Fruit fly (Drosophila melanogaster): ENCODE data around the gene dmrt99B.

The dmrt99B gene

dm6 chr3R:29716782-29717317, 24.5 kb downstream of the dmrt99B start, which contains the start of gene Obp99b (continued):
- TF ChIP-seq H15 (GFP tag; IDR thresholded peaks at IDR 0.05) = peak; percentile 90
- TF ChIP-seq gro (GFP tag; optimal IDR thresholded peaks at IDR 0.05) = no peak
- peak; percentile 90 for TF ChIP-seq CG2875 (GFP tag; optimal IDR thresholded peaks at IDR 0.05)
- TF ChIP-seq CG12071 (GFP tag; optimal IDR thresholded peaks at IDR 0.05) = peak; percentile 91
- peak; percentile 23 for TF ChIP-seq Usf (GFP tag; optimal IDR thresholded peaks at IDR 0.05)
- peak; percentile 89 for TF ChIP-seq shn (GFP tag; optimal IDR thresholded peaks at IDR 0.05)
- peak; percentile 73; the same call in 2 of the 3 replicates for TF ChIP-seq sr (GFP tag; IDR thresholded peaks at IDR 0.05)
- TF ChIP-seq CG8765 (GFP tag; IDR thresholded peaks at IDR 0.05) = no peak; the same call in 1 of the 2 replicates
- TF ChIP-seq chm (GFP tag; IDR thresholded peaks at IDR 0.05) = peak; percentile 87
- peak; percentile 84; the same call in 2 of the 3 replicates for TF ChIP-seq ase (GFP tag; IDR thresholded peaks at IDR 0.05)
- peak; percentile 79 for TF ChIP-seq sob (GFP tag; IDR thresholded peaks at IDR 0.05)
- no peak for TF ChIP-seq pita (GFP tag; optimal IDR thresholded peaks at IDR 0.05)
- peak; percentile 36 for TF ChIP-seq oc (tag; optimal IDR thresholded peaks at IDR 0.05)
- TF ChIP-seq CG16863 (GFP tag; optimal IDR thresholded peaks at IDR 0.05) = peak; percentile 85
- TF ChIP-seq sens (GFP tag) = peak; percentile 98
- TF ChIP-seq nom (GFP tag; optimal IDR thresholded peaks at IDR 0.05) = peak; percentile 75
- peak; percentile 12 for TF ChIP-seq ERR (GFP tag; optimal IDR thresholded peaks at IDR 0.05)
- peak; percentile 53; the same call in 3 of the 4 replicates for TF ChIP-seq Gug (GFP tag; IDR thresholded peaks at IDR 0.05)
- TF ChIP-seq Meics (GFP tag; optimal IDR thresholded peaks at IDR 0.05) = peak; percentile 85
- peak; percentile 80 for TF ChIP-seq dysf (GFP tag; IDR thresholded peaks at IDR 0.05)
- peak; percentile 83 for TF ChIP-seq CG1529 (GFP tag; optimal IDR thresholded peaks at IDR 0.05)
- peak; percentile 48; the same call in 2 of the 3 replicates for TF ChIP-seq croc (GFP tag; conservative IDR thresholded peaks at IDR 0.05)
- peak; percentile 50; the same call in 1 of the 2 replicates for TF ChIP-seq Atf6 (GFP tag; IDR thresholded peaks at IDR 0.05)
- TF ChIP-seq Ravus (GFP tag; IDR thresholded peaks at IDR 0.05) = peak; percentile 2; the same call in 1 of the 2 replicates
- peak; percentile 56 for TF ChIP-seq org-1 (GFP tag; optimal IDR thresholded peaks at IDR 0.05)
- peak; percentile 32 for TF ChIP-seq lilli (GFP tag; optimal IDR thresholded peaks at IDR 0.05)
- TF ChIP-seq CG1792 (GFP tag; optimal IDR thresholded peaks at IDR 0.05) = peak; percentile 60
- peak; percentile 42 for TF ChIP-seq CG14710 (tag; optimal IDR thresholded peaks at IDR 0.05)
- TF ChIP-seq CG7556 (GFP tag; optimal IDR thresholded peaks at IDR 0.05) = no peak
- peak; percentile 51 for TF ChIP-seq Hey (tag; optimal IDR thresholded peaks at IDR 0.05)
- TF ChIP-seq CG9817 (tag; optimal IDR thresholded peaks at IDR 0.05) = peak; percentile 66
- peak; percentile 63 for TF ChIP-seq CG10543 (GFP tag; optimal IDR thresholded peaks at IDR 0.05)
- TF ChIP-seq CG7372 (GFP tag; IDR thresholded peaks at IDR 0.05) = peak; percentile 60; the same call in 1 of the 2 replicates
- no peak for TF ChIP-seq Dp (GFP tag; optimal IDR thresholded peaks at IDR 0.05)
- peak; percentile 84 for TF ChIP-seq Hsf (GFP tag; optimal IDR thresholded peaks at IDR 0.05)
- no peak for TF ChIP-seq pzg (GFP tag; optimal IDR thresholded peaks at IDR 0.05)
- peak; percentile 74 for TF ChIP-seq ap (GFP tag; IDR thresholded peaks at IDR 0.05)
- TF ChIP-seq Gsc (GFP tag; IDR thresholded peaks at IDR 0.05) = no peak
- TF ChIP-seq ara (GFP tag; IDR thresholded peaks at IDR 0.05) = peak; percentile 77
- TF ChIP-seq CG10267 (tag; optimal IDR thresholded peaks at IDR 0.05) = peak; percentile 46
- no peak for TF ChIP-seq Hand (GFP tag; optimal IDR thresholded peaks at IDR 0.05)
- peak; percentile 94 for TF ChIP-seq CTCF (GFP tag; optimal IDR thresholded peaks at IDR 0.05)
- peak; percentile 74; the same call in 1 of the 2 replicates for TF ChIP-seq CG5953 (GFP tag; IDR thresholded peaks at IDR 0.05)
- TF ChIP-seq ken (GFP tag; IDR thresholded peaks at IDR 0.05) = peak; percentile 85
- TF ChIP-seq bcd (GFP tag; optimal IDR thresholded peaks at IDR 0.05) = peak; percentile 79
- TF ChIP-seq sd (tag; optimal IDR thresholded peaks at IDR 0.05) = peak; percentile 25
- peak; percentile 94 for TF ChIP-seq pb (GFP tag; optimal IDR thresholded peaks at IDR 0.05)
- no peak for TF ChIP-seq knrl (GFP tag; IDR thresholded peaks at IDR 0.05; ENCODE audit: partially characterized antibody)
- peak; percentile 82 for TF ChIP-seq ATbp (GFP tag; optimal IDR thresholded peaks at IDR 0.05)
- TF ChIP-seq CG14860 (GFP tag; IDR thresholded peaks at IDR 0.05; ENCODE audit: partially characterized antibody) = no peak
- TF ChIP-seq crol (GFP tag; IDR thresholded peaks at IDR 0.05) = 0 out of 2 replicates have a peak, but pooled peaks have one; percentile 28

All from whole organism, embryonic.